Worm (Caenorhabditis elegans) whole organism, young adult: ENCODE measurements around the gene ZK180.7.

Source experiments
- B0035.1 ChIP-seq: sonication (generic microtip); optimal IDR thresholded peaks from 2 replicates; lab custom pipeline; 2016; ENCODE audit warnings: missing genetic modification characterization, mild to moderate bottlenecking, missing compliant biosample characterization, missing genotype, missing genetic modification reagents
- B0336.3 ChIP-seq: fragments of 200-800 bp; sonication (Bioruptor generic); IDR thresholded peaks from 2 replicates; pipeline ENCODE4 v1.3.6; 2022; ENCODE audit warnings: missing genetic modification characterization, missing compliant biosample characterization
- D2030.7 ChIP-seq: fragments of 200-800 bp; sonication (Bioruptor generic); IDR thresholded peaks from 2 replicates; pipeline ENCODE4 v1.3.6; 2022; ENCODE audit warnings: missing genetic modification reagents, missing genetic modification characterization, missing compliant biosample characterization
- F10E7.11 ChIP-seq: sonication (generic microtip); optimal IDR thresholded peaks from 2 replicates; lab custom pipeline; 2017; ENCODE audit warnings: mild to moderate bottlenecking, missing genetic modification characterization, moderate library complexity, missing compliant biosample characterization
- F33H1.4 ChIP-seq: fragments of 200-800 bp; sonication (Bioruptor generic); IDR thresholded peaks from 2 replicates; pipeline ENCODE4 v1.3.6; 2022; ENCODE audit warnings: missing genetic modification reagents, missing genetic modification characterization, missing compliant biosample characterization
- F39B2.1 ChIP-seq: fragments of 200-800 bp; sonication (Bioruptor generic); IDR thresholded peaks from 2 replicates; pipeline ENCODE4 v1.3.6; 2022; ENCODE audit warnings: missing genetic modification reagents, missing genetic modification characterization, missing compliant biosample characterization
- F52B5.7 ChIP-seq: sonication (generic microtip); optimal IDR thresholded peaks from 2 replicates; lab custom pipeline; 2016; ENCODE audit warnings: mild to moderate bottlenecking, missing genetic modification characterization, missing compliant biosample characterization
- F57C9.4 ChIP-seq: sonication (generic microtip); optimal IDR thresholded peaks from 2 replicates; lab custom pipeline; 2017; ENCODE audit warnings: mild to moderate bottlenecking, missing genetic modification characterization, missing compliant biosample characterization
- K11D2.4 ChIP-seq: fragments of 200-800 bp; sonication (Bioruptor generic); IDR thresholded peaks from 2 replicates; pipeline ENCODE4 v1.3.6; 2022; ENCODE audit warnings: missing genetic modification reagents, missing genetic modification characterization, missing compliant biosample characterization
- T07F8.4 ChIP-seq: sonication (generic microtip); optimal IDR thresholded peaks from 2 replicates; lab custom pipeline; 2016; ENCODE audit warnings: mild to moderate bottlenecking, missing genetic modification characterization, moderate library complexity, missing compliant biosample characterization
- Y53G8AR.9 ChIP-seq: fragments of 200-800 bp; sonication (Bioruptor generic); conservative IDR thresholded peaks from 2 replicates; pipeline ENCODE4 v1.3.6; 2022; ENCODE audit warnings: missing genetic modification reagents, missing genetic modification characterization, missing compliant biosample characterization
- Y56A3A.18 ChIP-seq: fragments of 200-800 bp; sonication (Bioruptor generic); IDR thresholded peaks from 2 replicates; pipeline ENCODE4 v1.3.6; 2022; ENCODE audit warnings: missing genetic modification reagents, missing genetic modification characterization, missing compliant biosample characterization
- Y95B8A.8 ChIP-seq: fragments of 200-800 bp; sonication (Bioruptor generic); IDR thresholded peaks from 2 replicates; pipeline ENCODE4 v1.3.6; 2022; ENCODE audit warnings: missing genetic modification reagents, missing genetic modification characterization, missing compliant biosample characterization
- ZK185.1 ChIP-seq: sonication (generic microtip); optimal IDR thresholded peaks from 2 replicates; lab custom pipeline; 2016; ENCODE audit warnings: mild to moderate bottlenecking, missing genetic modification characterization, missing compliant biosample characterization; ENCODE audit not compliant: poor library complexity, severe bottlenecking
- atf-7 ChIP-seq: sonication (generic microtip); optimal IDR thresholded peaks from 2 replicates; lab custom pipeline; 2017; ENCODE audit warnings: mild to moderate bottlenecking, missing genetic modification characterization, missing compliant biosample characterization
- attf-3 ChIP-seq: fragments of 200-800 bp; sonication (Bioruptor generic); conservative IDR thresholded peaks from 2 replicates; pipeline ENCODE4 v1.3.6; 2022; ENCODE audit warnings: missing genetic modification reagents, missing genetic modification characterization, missing compliant biosample characterization
- attf-6 ChIP-seq: fragments of 200-800 bp; sonication (Bioruptor generic); IDR thresholded peaks from 2 replicates; pipeline ENCODE4 v1.3.6; 2022; ENCODE audit warnings: missing genetic modification reagents, missing genetic modification characterization, missing compliant biosample characterization
- bed-1 ChIP-seq: fragments of 200-800 bp; sonication (Bioruptor generic); IDR thresholded peaks from 2 replicates; pipeline ENCODE4 v1.3.6; 2022; ENCODE audit warnings: missing genetic modification reagents, missing genetic modification characterization, missing compliant biosample characterization
- cebp-1 ChIP-seq, 2 experiments: fragments of 200-800 bp in 1 of 2; sonication (Bioruptor generic) in 1 of 2; sonication (generic microtip) in 1 of 2; IDR thresholded peaks in 1 of 2; optimal IDR thresholded peaks in 1 of 2; 2 replicates each; pipeline versions ENCODE4 v1.3.6 to Lab custom; 2017 to 2022; ENCODE audit warnings: missing compliant biosample characterization in 2 of 2, missing genetic modification characterization in 2 of 2, mild to moderate bottlenecking in 1 of 2, missing genetic modification reagents in 1 of 2, moderate library complexity in 1 of 2
- ceh-27 ChIP-seq: fragments of 200-800 bp; sonication (Bioruptor generic); optimal IDR thresholded peaks from 2 replicates; lab custom pipeline; 2018; ENCODE audit warnings: mild to moderate bottlenecking, missing genetic modification characterization, moderate library complexity, missing compliant biosample characterization
- ceh-79 ChIP-seq: sonication (generic microtip); optimal IDR thresholded peaks from 2 replicates; lab custom pipeline; 2017; ENCODE audit warnings: mild to moderate bottlenecking, missing genetic modification characterization, missing compliant biosample characterization
- chd-7 ChIP-seq: sonication (generic microtip); optimal IDR thresholded peaks from 2 replicates; lab custom pipeline; 2016; ENCODE audit warnings: mild to moderate bottlenecking, missing genetic modification characterization, moderate library complexity, missing compliant biosample characterization
- dpff-1 ChIP-seq: sonication (generic microtip); optimal IDR thresholded peaks from 2 replicates; lab custom pipeline; 2017; ENCODE audit warnings: mild to moderate bottlenecking, missing genetic modification characterization, missing compliant biosample characterization
- egrh-3 ChIP-seq: fragments of 200-800 bp; sonication (Bioruptor generic); IDR thresholded peaks from 2 replicates; pipeline ENCODE4 v1.3.6; 2022; ENCODE audit warnings: missing genetic modification reagents, missing genetic modification characterization, missing compliant biosample characterization
- ets-4 ChIP-seq: fragments of 200-800 bp; sonication (Bioruptor generic); optimal IDR thresholded peaks from 2 replicates; lab custom pipeline; 2018; ENCODE audit warnings: mild to moderate bottlenecking, missing genetic modification characterization, missing compliant biosample characterization
- him-1 ChIP-seq: sonication (generic microtip); optimal IDR thresholded peaks from 2 replicates; lab custom pipeline; 2016; ENCODE audit warnings: missing genotype, missing genetic modification reagents, missing genetic modification characterization, missing compliant biosample characterization
- hlh-12 ChIP-seq: sonication (generic microtip); optimal IDR thresholded peaks from 2 replicates; lab custom pipeline; 2016; ENCODE audit warnings: missing genetic modification characterization, missing compliant biosample characterization
- hsf-1 ChIP-seq: fragments of 200-800 bp; sonication (Bioruptor generic); IDR thresholded peaks from 2 replicates; pipeline ENCODE4 v1.3.6; 2022; ENCODE audit warnings: missing genetic modification reagents, missing genetic modification characterization, missing compliant biosample characterization
- lag-1 ChIP-seq: fragments of 200-800 bp; sonication (Bioruptor generic); IDR thresholded peaks from 2 replicates; pipeline ENCODE4 v1.3.6; 2022; ENCODE audit warnings: missing genetic modification reagents, missing genetic modification characterization, missing compliant biosample characterization
- let-526 ChIP-seq: fragments of 200-800 bp; sonication (Bioruptor generic); IDR thresholded peaks from 2 replicates; pipeline ENCODE4 v1.3.6; 2022; ENCODE audit warnings: missing genetic modification reagents, missing genetic modification characterization, missing compliant biosample characterization
- lin-26 ChIP-seq: fragments of 200-800 bp; sonication (Bioruptor generic); IDR thresholded peaks from 2 replicates; pipeline ENCODE4 v1.3.6; 2022; ENCODE audit warnings: missing genetic modification reagents, missing genetic modification characterization, missing compliant biosample characterization
- lir-1 ChIP-seq: fragments of 200-800 bp; sonication (Bioruptor generic); conservative IDR thresholded peaks from 2 replicates; pipeline ENCODE4 v1.3.6; 2022; ENCODE audit warnings: missing genetic modification reagents, missing genetic modification characterization, missing compliant biosample characterization
- madf-6 ChIP-seq: fragments of 200-800 bp; sonication (Bioruptor generic); IDR thresholded peaks from 2 replicates; pipeline ENCODE4 v1.3.6; 2022; ENCODE audit warnings: missing genetic modification reagents, missing genetic modification characterization, missing compliant biosample characterization
- mcd-1 ChIP-seq: fragments of 200-800 bp; sonication (Bioruptor generic); IDR thresholded peaks from 2 replicates; pipeline ENCODE4 v1.3.6; 2022; ENCODE audit warnings: missing genetic modification reagents, missing genetic modification characterization, missing compliant biosample characterization
- nfyb-1 ChIP-seq: fragments of 200-800 bp; sonication (Bioruptor generic); IDR thresholded peaks from 2 replicates; pipeline ENCODE4 v1.3.6; 2022; ENCODE audit warnings: missing genetic modification reagents, missing genetic modification characterization, missing compliant biosample characterization
- nhr-179 ChIP-seq: sonication (generic microtip); optimal IDR thresholded peaks from 2 replicates; lab custom pipeline; 2016; ENCODE audit warnings: mild to moderate bottlenecking, missing genetic modification characterization, missing compliant biosample characterization
- nhr-80 ChIP-seq: sonication (generic microtip); optimal IDR thresholded peaks from 2 replicates; lab custom pipeline; 2016; ENCODE audit warnings: missing genetic modification characterization, missing compliant biosample characterization
- pha-4 ChIP-seq: fragments of 150-350 bp; sonication (generic microtip); optimal IDR thresholded peaks from 2 replicates; lab custom pipeline; 2014; ENCODE audit warnings: missing biosample characterization, missing genetic modification reagents, missing genetic modification characterization
- snpc-1.1 ChIP-seq: sonication (generic microtip); optimal IDR thresholded peaks from 2 replicates; lab custom pipeline; 2017; ENCODE audit warnings: missing genetic modification characterization, mild to moderate bottlenecking, missing compliant biosample characterization, antibody characterized with exemption, moderate library complexity, missing genotype, missing genetic modification reagents; ENCODE audit not compliant: insufficient read depth
- snpc-1.3 ChIP-seq: sonication (generic microtip); optimal IDR thresholded peaks from 2 replicates; lab custom pipeline; 2017; ENCODE audit warnings: missing genetic modification characterization, mild to moderate bottlenecking, missing compliant biosample characterization, antibody characterized with exemption, moderate library complexity, missing genotype, missing genetic modification reagents; ENCODE audit not compliant: insufficient read depth
- snpc-3.4 ChIP-seq: sonication (generic microtip); optimal IDR thresholded peaks from 2 replicates; lab custom pipeline; 2017; ENCODE audit warnings: missing genetic modification characterization, mild to moderate bottlenecking, missing compliant biosample characterization, antibody characterized with exemption, moderate library complexity, missing genotype, missing genetic modification reagents
- somi-1 ChIP-seq: fragments of 200-800 bp; sonication (Bioruptor generic); optimal IDR thresholded peaks from 2 replicates; lab custom pipeline; 2018; ENCODE audit warnings: mild to moderate bottlenecking, missing genetic modification characterization, missing compliant biosample characterization
- sptf-2 ChIP-seq: fragments of 200-800 bp; sonication (Bioruptor generic); optimal IDR thresholded peaks from 2 replicates; lab custom pipeline; 2018; ENCODE audit warnings: mild to moderate bottlenecking, missing genetic modification characterization, missing compliant biosample characterization
- unc-62 ChIP-seq: fragments of 150-350 bp; optimal IDR thresholded peaks from 2 replicates; lab custom pipeline; 2014; ENCODE audit warnings: missing biosample characterization, missing genetic modification reagents, missing genetic modification characterization
- xnd-1 ChIP-seq: sonication (generic microtip); optimal IDR thresholded peaks from 2 replicates; lab custom pipeline; 2016; ENCODE audit warnings: missing genotype, missing genetic modification reagents, missing genetic modification characterization, missing compliant biosample characterization
- zfh-2 ChIP-seq: fragments of 200-800 bp; sonication (Bioruptor generic); conservative IDR thresholded peaks from 2 replicates; pipeline ENCODE4 v1.3.6; 2022; ENCODE audit warnings: missing genetic modification reagents, missing genetic modification characterization, missing compliant biosample characterization
- ztf-28 ChIP-seq: fragments of 200-800 bp; sonication (Bioruptor generic); IDR thresholded peaks from 2 replicates; pipeline ENCODE4 v1.3.6; 2022; ENCODE audit warnings: missing genetic modification reagents, missing genetic modification characterization, missing compliant biosample characterization
- ztf-3 ChIP-seq: fragments of 200-800 bp; sonication (Bioruptor generic); optimal IDR thresholded peaks from 2 replicates; lab custom pipeline; 2018; ENCODE audit warnings: mild to moderate bottlenecking, missing genetic modification characterization, missing compliant biosample characterization

ZK180.7 gene

ce11 chrIV:4473767-4474166 is 16.6 kb upstream of the ZK180.7 start (continued):
- TF ChIP-seq B0035.1 (tag; lab: Kevin White, UChicago) (no peak), atf-7 (tag; lab: Kevin White, UChicago) (peak; percentile 60), F52B5.7 (tag; lab: Kevin White, UChicago) (peak; percentile 56), F57C9.4 (tag; lab: Kevin White, UChicago) (no peak), xnd-1 (tag; lab: Kevin White, UChicago) (no peak), nhr-179 (tag; lab: Kevin White, UChicago) (no peak), hsf-1 (no peak), ztf-28 (no peak), unc-62 (GFP tag; lab: Kevin White, UChicago) (no peak), nfyb-1 (peak; percentile 37; the same call in 1 of the 2 replicates), hlh-12 (tag; lab: Kevin White, UChicago) (no peak), egrh-3 (peak; percentile 51; the same call in 1 of the 2 replicates), F39B2.1 (GFP tag; lab: Robert Waterston, UW) (no peak), pha-4 (tag; lab: Kevin White, UChicago) (no peak), B0336.3 (GFP tag; lab: Robert Waterston, UW) (peak; percentile 64), snpc-1.1 (tag; lab: Kevin White, UChicago) (no peak), Y56A3A.18 (GFP tag; lab: Robert Waterston, UW) (no peak), ceh-79 (tag; lab: Kevin White, UChicago) (no peak), him-1 (tag; lab: Kevin White, UChicago) (no peak), madf-6 (GFP tag; lab: Robert Waterston, UW) (no peak), attf-6 (no peak), let-526 (GFP tag; lab: Robert Waterston, UW) (no peak), F33H1.4 (GFP tag; lab: Robert Waterston, UW) (no peak), ceh-27 (GFP tag; lab: Kevin White, UChicago) (peak; percentile 1), Y53G8AR.9 (GFP tag; lab: Robert Waterston, UW) (no peak), lin-26 (GFP tag; lab: Robert Waterston, UW) (no peak), snpc-1.3 (tag; lab: Kevin White, UChicago) (no peak), somi-1 (GFP tag; lab: Kevin White, UChicago) (peak; percentile 16), ZK185.1 (no peak), cebp-1 (GFP tag; IDR thresholded peaks at IDR 0.05; lab: Robert Waterston, UW) (no peak; the same call in 1 of the 2 replicates), cebp-1 (tag; optimal IDR thresholded peaks at IDR 0.05; lab: Kevin White, UChicago) (peak; percentile 66), bed-1 (no peak), K11D2.4 (GFP tag; lab: Robert Waterston, UW) (peak; percentile 12; the same call in 1 of the 2 replicates), ets-4 (GFP tag; lab: Kevin White, UChicago) (no peak), snpc-3.4 (tag; lab: Kevin White, UChicago) (no peak), attf-3 (GFP tag; lab: Robert Waterston, UW) (no peak), sptf-2 (GFP tag; lab: Kevin White, UChicago) (no peak), lag-1 (GFP tag; lab: Robert Waterston, UW) (no peak), lir-1 (GFP tag; lab: Robert Waterston, UW) (no peak), D2030.7 (no peak), dpff-1 (tag; lab: Kevin White, UChicago) (no peak), Y95B8A.8 (GFP tag; lab: Robert Waterston, UW) (no peak), mcd-1 (0 out of 2 replicates have a peak, but pooled peaks have one; percentile 26), ztf-3 (no peak), nhr-80 (tag; lab: Kevin White, UChicago) (no peak), chd-7 (tag; lab: Kevin White, UChicago) (peak; percentile 30), T07F8.4 (tag; lab: Kevin White, UChicago) (no peak), zfh-2 (peak; percentile 79), F10E7.11 (tag; lab: Kevin White, UChicago) (no peak)
